Worm (Caenorhabditis elegans) whole organism, L1 larva: Measurements from ENCODE around the gene W10C4.1.

Experiments used
- ama-1 ChIP-seq: fragments of 150-350 bp; optimal IDR thresholded peaks from 2 replicates; lab custom pipeline; 2014
- blmp-1 ChIP-seq: fragments of 150-350 bp; optimal IDR thresholded peaks from 2 replicates; lab custom pipeline; 2014; ENCODE audit warnings: missing biosample characterization, missing genetic modification characterization
- irx-1 ChIP-seq: sonication (generic microtip); optimal IDR thresholded peaks from 2 replicates; lab custom pipeline; 2016; ENCODE audit warnings: missing genetic modification characterization, missing compliant biosample characterization
- lin-39 ChIP-seq: fragments of 150-350 bp; optimal IDR thresholded peaks from 2 replicates; lab custom pipeline; 2014; ENCODE audit warnings: missing biosample characterization, missing genetic modification reagents, missing genetic modification characterization
- nhr-11 ChIP-seq: fragments of 150-350 bp; optimal IDR thresholded peaks from 2 replicates; lab custom pipeline; 2014; ENCODE audit warnings: missing biosample characterization, missing genetic modification characterization
- unc-30 ChIP-seq: sonication (generic microtip); optimal IDR thresholded peaks from 2 replicates; lab custom pipeline; 2017; ENCODE audit warnings: missing biosample characterization, missing genetic modification characterization
- ztf-11 ChIP-seq, 2 experiments: sonication (generic microtip); optimal IDR thresholded peaks; 2 replicates each; lab custom pipeline; 2016 to 2017; ENCODE audit warnings: missing genetic modification characterization in 2 of 2, missing biosample characterization in 1 of 2, missing compliant biosample characterization in 1 of 2

DNA sequence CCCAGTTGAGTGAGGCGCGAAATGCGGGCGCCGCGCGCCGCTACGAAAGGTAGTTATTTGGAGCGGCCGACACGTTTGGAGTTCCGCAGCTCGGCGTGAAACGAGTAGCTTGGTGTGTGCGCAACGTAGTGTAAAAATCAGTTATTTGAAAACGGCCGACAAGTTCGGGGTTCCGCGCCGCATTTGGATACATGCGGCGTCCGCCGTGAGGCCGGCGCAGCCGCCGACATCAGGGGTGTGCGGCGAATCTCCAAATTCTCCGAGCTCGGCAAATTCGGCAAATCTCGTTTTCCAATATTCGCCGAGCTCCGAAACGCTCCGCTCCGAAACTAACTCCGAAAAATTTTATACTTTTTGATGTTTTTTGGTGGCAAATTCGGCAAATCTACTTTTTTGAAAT is 48.9 kb downstream of the W10C4.1 start:
- TF ChIP-seq nhr-11 (tag; lab: Kevin White, UChicago): no peak
- no peak for TF ChIP-seq lin-39 (tag; lab: Kevin White, UChicago)
- TF ChIP-seq unc-30 (tag; lab: Kevin White, UChicago): no peak
- no peak for TF ChIP-seq ztf-11 (tag; optimal IDR thresholded peaks at IDR 0.05; lab: Kevin White, UChicago)
- TF ChIP-seq blmp-1 (tag; lab: Kevin White, UChicago): no peak
- no peak for TF ChIP-seq ama-1 (lab: Kevin White, UChicago)
- no peak for TF ChIP-seq irx-1 (tag; lab: Kevin White, UChicago)
